Fruit fly (Drosophila melanogaster): ENCODE data around the gene Pex12.

The Pex12 gene

DNA sequence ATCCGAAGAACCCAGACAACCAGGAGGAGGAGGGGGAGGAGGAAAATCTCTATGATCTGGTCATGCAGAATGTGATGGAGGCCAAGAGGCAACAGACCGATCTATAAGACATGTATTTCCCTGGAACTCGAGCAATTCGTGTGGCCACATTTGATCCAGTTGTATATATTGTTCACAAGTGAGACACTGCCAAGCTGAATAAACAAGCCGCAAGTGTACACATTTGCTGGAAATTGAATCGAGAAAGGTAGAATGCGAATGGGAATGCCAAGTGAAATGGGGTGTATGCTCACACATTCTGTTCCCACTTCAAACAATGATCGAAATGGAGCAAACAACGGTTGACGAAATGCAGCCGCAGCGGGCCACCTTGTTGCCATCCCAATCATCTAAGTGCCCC is 40.2 kb downstream of the Pex12 start (continued):
- no peak; the same call in 1 of the 2 replicates for TF ChIP-seq Atf6 (GFP tag; IDR thresholded peaks at IDR 0.05)
- TF ChIP-seq CG2129 (GFP tag; IDR thresholded peaks at IDR 0.05; ENCODE audit: partially characterized antibody), result no peak
- TF ChIP-seq CG4617 (GFP tag; optimal IDR thresholded peaks at IDR 0.05; ENCODE audit: borderline replicate concordance), result no peak
- TF ChIP-seq CG5953 (GFP tag; IDR thresholded peaks at IDR 0.05), result no peak
- TF ChIP-seq HLHmδ (GFP tag; optimal IDR thresholded peaks at IDR 0.05), result peak; percentile 74
- no peak for TF ChIP-seq CG2889 (GFP tag; IDR thresholded peaks at IDR 0.05)
- peak; percentile 5 for TF ChIP-seq CG13894 (tag; optimal IDR thresholded peaks at IDR 0.05)
- no peak for TF ChIP-seq jumu (GFP tag; optimal IDR thresholded peaks at IDR 0.05)
- TF ChIP-seq CG3065 (GFP tag; optimal IDR thresholded peaks at IDR 0.05), result no peak
- TF ChIP-seq CG11456 (GFP tag; IDR thresholded peaks at IDR 0.05), result 0 out of 3 replicates have a peak, but pooled peaks have one; percentile 3
- TF ChIP-seq bowl (GFP tag; IDR thresholded peaks at IDR 0.05), result no peak
- peak; percentile 82 for TF ChIP-seq sens (GFP tag)
- TF ChIP-seq shn (GFP tag; optimal IDR thresholded peaks at IDR 0.05), result no peak
- TF ChIP-seq CG9876 (GFP tag; optimal IDR thresholded peaks at IDR 0.05), result no peak
- no peak for TF ChIP-seq CG11560 (tag; IDR thresholded peaks at IDR 0.05)
- TF ChIP-seq da (GFP tag; optimal IDR thresholded peaks at IDR 0.05), result no peak
- TF ChIP-seq CG1647 (GFP tag; optimal IDR thresholded peaks at IDR 0.05), result no peak
- no peak for TF ChIP-seq sisA (GFP tag; IDR thresholded peaks at IDR 0.05)
- TF ChIP-seq Eip74EF (GFP tag; optimal IDR thresholded peaks at IDR 0.05), result no peak
- no peak for TF ChIP-seq CG8944 (GFP tag; optimal IDR thresholded peaks at IDR 0.05)
- TF ChIP-seq dmrt11E (tag; optimal IDR thresholded peaks at IDR 0.05), result no peak
- TF ChIP-seq gfzf (GFP tag; optimal IDR thresholded peaks at IDR 0.05), result no peak
- no peak for TF ChIP-seq CG13287 (GFP tag; IDR thresholded peaks at IDR 0.05; ENCODE audit: partially characterized antibody)
- no peak for TF ChIP-seq tin (GFP tag; optimal IDR thresholded peaks at IDR 0.05)
- TF ChIP-seq CG11085 (GFP tag; IDR thresholded peaks at IDR 0.05), result no peak
- peak; percentile 40 for TF ChIP-seq CG2875 (GFP tag; optimal IDR thresholded peaks at IDR 0.05)
- no peak for TF ChIP-seq jigr1 (GFP tag; IDR thresholded peaks at IDR 0.05)
- TF ChIP-seq zf30C (GFP tag; optimal IDR thresholded peaks at IDR 0.05), result no peak
- TF ChIP-seq CG15601 (tag; optimal IDR thresholded peaks at IDR 0.05), result peak; percentile 49
- TF ChIP-seq H2.0 (GFP tag; IDR thresholded peaks at IDR 0.05), result no peak
- TF ChIP-seq CG3838 (GFP tag; optimal IDR thresholded peaks at IDR 0.05), result no peak
- TF ChIP-seq CG17385 (GFP tag; optimal IDR thresholded peaks at IDR 0.05), result no peak
- TF ChIP-seq dan (GFP tag; IDR thresholded peaks at IDR 0.05), result no peak
- no peak for TF ChIP-seq CG7271 (tag; optimal IDR thresholded peaks at IDR 0.05)
- TF ChIP-seq pros (GFP tag; optimal IDR thresholded peaks at IDR 0.05), result no peak
- no peak for TF ChIP-seq Hr3 (GFP tag; optimal IDR thresholded peaks at IDR 0.05)
- TF ChIP-seq CG12769 (tag; optimal IDR thresholded peaks at IDR 0.05), result peak; percentile 60
- no peak for TF ChIP-seq Dad (GFP tag; optimal IDR thresholded peaks at IDR 0.05)
- TF ChIP-seq CG10147 (GFP tag; optimal IDR thresholded peaks at IDR 0.05), result no peak
- no peak for TF ChIP-seq CG5245 (GFP tag; optimal IDR thresholded peaks at IDR 0.05)
- TF ChIP-seq CG32532 (GFP tag; IDR thresholded peaks at IDR 0.05), result no peak
- no peak for TF ChIP-seq CG8281 (tag; optimal IDR thresholded peaks at IDR 0.05)
- peak; percentile 10 for TF ChIP-seq B-H2 (GFP tag; optimal IDR thresholded peaks at IDR 0.05)
- TF ChIP-seq CG2202 (tag; optimal IDR thresholded peaks at IDR 0.05), result peak; percentile 0
- TF ChIP-seq emc (GFP tag; optimal IDR thresholded peaks at IDR 0.05), result no peak
- peak; percentile 43 for TF ChIP-seq CG1603 (tag; optimal IDR thresholded peaks at IDR 0.05)
- TF ChIP-seq CG4730 (GFP tag; IDR thresholded peaks at IDR 0.05), result no peak
- TF ChIP-seq CG31365 (tag; optimal IDR thresholded peaks at IDR 0.05), result peak; percentile 30
- TF ChIP-seq CG7357 (GFP tag; IDR thresholded peaks at IDR 0.05), result no peak
- TF ChIP-seq CG10565 (GFP tag; optimal IDR thresholded peaks at IDR 0.05), result no peak
- TF ChIP-seq CG9437 (GFP tag; optimal IDR thresholded peaks at IDR 0.05), result no peak
- TF ChIP-seq pum (GFP tag; optimal IDR thresholded peaks at IDR 0.05), result no peak
